Worm (Caenorhabditis elegans) whole organism, mixed stage, embryonic: ENCODE data around the gene cox-6C.

Source experiments
- M03D4.4 ChIP-seq: sonication (generic microtip); optimal IDR thresholded peaks from 2 replicates; lab custom pipeline; 2017; ENCODE audit warnings: mild to moderate bottlenecking, missing genetic modification characterization, missing compliant biosample characterization
- bed-3 ChIP-seq: fragments of 200-800 bp; sonication (Bioruptor generic); optimal IDR thresholded peaks from 3 replicates; lab custom pipeline; 2018; ENCODE audit warnings: mild to moderate bottlenecking, missing genetic modification characterization, moderate library complexity, missing compliant biosample characterization
- blmp-1 ChIP-seq: fragments of 150-350 bp; optimal IDR thresholded peaks from 2 replicates; lab custom pipeline; 2014; ENCODE audit warnings: missing biosample characterization, missing genetic modification characterization
- ceh-39 ChIP-seq: fragments of 150-350 bp; optimal IDR thresholded peaks from 2 replicates; lab custom pipeline; 2014; ENCODE audit warnings: missing biosample characterization, missing genetic modification characterization
- ceh-43 ChIP-seq: fragments of 200-800 bp; sonication (Bioruptor generic); optimal IDR thresholded peaks from 2 replicates; lab custom pipeline; 2018; ENCODE audit warnings: mild to moderate bottlenecking, missing genetic modification characterization, moderate library complexity, missing compliant biosample characterization
- ceh-83 ChIP-seq: fragments of 200-800 bp; sonication (Bioruptor generic); optimal IDR thresholded peaks from 2 replicates; lab custom pipeline; 2018; ENCODE audit warnings: mild to moderate bottlenecking, missing genetic modification characterization, missing compliant biosample characterization
- cnd-1 ChIP-seq: fragments of 200-800 bp; sonication (Bioruptor generic); optimal IDR thresholded peaks from 2 replicates; lab custom pipeline; 2018; ENCODE audit warnings: mild to moderate bottlenecking, missing genetic modification characterization, missing compliant biosample characterization
- drap-1 ChIP-seq: fragments of 200-800 bp; sonication (Bioruptor generic); optimal IDR thresholded peaks from 3 replicates; lab custom pipeline; 2018; ENCODE audit warnings: mild to moderate bottlenecking, missing genetic modification characterization, missing compliant biosample characterization
- elt-1 ChIP-seq: sonication (generic microtip); optimal IDR thresholded peaks from 2 replicates; lab custom pipeline; 2017; ENCODE audit warnings: missing genetic modification characterization, mild to moderate bottlenecking, missing compliant biosample characterization, antibody characterized with exemption, moderate library complexity, borderline replicate concordance; ENCODE audit not compliant: insufficient read depth
- elt-3 ChIP-seq: fragments of 150-350 bp; optimal IDR thresholded peaks from 2 replicates; lab custom pipeline; 2014; ENCODE audit warnings: missing biosample characterization, missing genetic modification characterization
- flh-1 ChIP-seq: fragments of 200-800 bp; sonication (Bioruptor generic); optimal IDR thresholded peaks from 2 replicates; lab custom pipeline; 2018; ENCODE audit warnings: mild to moderate bottlenecking, missing genetic modification characterization, moderate library complexity, missing compliant biosample characterization
- ham-2 ChIP-seq: fragments of 200-800 bp; sonication (Bioruptor generic); optimal IDR thresholded peaks from 2 replicates; lab custom pipeline; 2018; ENCODE audit warnings: mild to moderate bottlenecking, missing genetic modification characterization, missing compliant biosample characterization
- hlh-1 ChIP-seq: fragments of 150-350 bp; optimal IDR thresholded peaks from 2 replicates; lab custom pipeline; 2014; ENCODE audit warnings: missing biosample characterization, missing genetic modification reagents, missing genetic modification characterization
- lin-13 ChIP-seq: fragments of 150-350 bp; optimal IDR thresholded peaks from 2 replicates; lab custom pipeline; 2014; ENCODE audit warnings: missing biosample characterization, missing genetic modification characterization
- lin-32 ChIP-seq: fragments of 200-800 bp; sonication (Bioruptor generic); optimal IDR thresholded peaks from 2 replicates; lab custom pipeline; 2018; ENCODE audit warnings: mild to moderate bottlenecking, missing genetic modification characterization, missing compliant biosample characterization
- lsy-2 ChIP-seq: fragments of 150-350 bp; optimal IDR thresholded peaks from 2 replicates; lab custom pipeline; 2014; ENCODE audit warnings: missing biosample characterization, missing genetic modification characterization
- mab-5 ChIP-seq: fragments of 150-350 bp; optimal IDR thresholded peaks from 2 replicates; lab custom pipeline; 2014; ENCODE audit warnings: missing biosample characterization, missing genetic modification characterization
- mep-1 ChIP-seq: fragments of 150-350 bp; optimal IDR thresholded peaks from 2 replicates; lab custom pipeline; 2017; ENCODE audit warnings: missing biosample characterization, missing genetic modification reagents, missing genetic modification characterization, inconsistent platforms
- mls-2 ChIP-seq: sonication (generic microtip); optimal IDR thresholded peaks from 2 replicates; lab custom pipeline; 2016; ENCODE audit warnings: mild to moderate bottlenecking, missing genetic modification characterization, moderate library complexity, missing compliant biosample characterization
- nhr-12 ChIP-seq: fragments of 150-350 bp; optimal IDR thresholded peaks from 2 replicates; lab custom pipeline; 2014; ENCODE audit warnings: missing biosample characterization, missing genetic modification characterization
- nhr-2 ChIP-seq: fragments of 150-350 bp; optimal IDR thresholded peaks from 2 replicates; lab custom pipeline; 2014; ENCODE audit warnings: missing biosample characterization, missing genetic modification characterization
- nhr-237 ChIP-seq: fragments of 150-350 bp; optimal IDR thresholded peaks from 2 replicates; lab custom pipeline; 2014; ENCODE audit warnings: missing biosample characterization, missing genetic modification characterization
- nhr-28 ChIP-seq: fragments of 150-350 bp; optimal IDR thresholded peaks from 2 replicates; lab custom pipeline; 2014; ENCODE audit warnings: missing biosample characterization, missing genetic modification characterization
- nhr-76 ChIP-seq: sonication (generic microtip); optimal IDR thresholded peaks from 2 replicates; lab custom pipeline; 2017; ENCODE audit warnings: missing biosample characterization, missing genetic modification characterization
- pha-4 ChIP-seq: fragments of 150-350 bp; optimal IDR thresholded peaks from 2 replicates; lab custom pipeline; 2018; ENCODE audit warnings: missing biosample characterization, missing genetic modification reagents, missing genetic modification characterization
- sem-2 ChIP-seq: fragments of 200-800 bp; sonication (Bioruptor generic); optimal IDR thresholded peaks from 2 replicates; lab custom pipeline; 2018; ENCODE audit warnings: mild to moderate bottlenecking, missing genetic modification characterization, missing compliant biosample characterization
- snpc-4 ChIP-seq: fragments of 150-350 bp; optimal IDR thresholded peaks from 2 replicates; lab custom pipeline; 2014; ENCODE audit warnings: missing biosample characterization, missing genetic modification characterization
- sptf-1 ChIP-seq: sonication (generic microtip); optimal IDR thresholded peaks from 2 replicates; lab custom pipeline; 2017; ENCODE audit warnings: mild to moderate bottlenecking, missing genetic modification characterization, moderate library complexity, missing compliant biosample characterization
- tbx-8 ChIP-seq: fragments of 200-800 bp; sonication (Bioruptor generic); optimal IDR thresholded peaks from 2 replicates; lab custom pipeline; 2018; ENCODE audit warnings: mild to moderate bottlenecking, missing genetic modification characterization, moderate library complexity, missing compliant biosample characterization
- unc-120 ChIP-seq: sonication (generic microtip); optimal IDR thresholded peaks from 2 replicates; lab custom pipeline; 2017; ENCODE audit warnings: missing genetic modification characterization, missing compliant biosample characterization; ENCODE audit not compliant: poor library complexity, severe bottlenecking
- unc-39 ChIP-seq: fragments of 150-350 bp; optimal IDR thresholded peaks from 2 replicates; lab custom pipeline; 2014; ENCODE audit warnings: missing biosample characterization, missing genetic modification characterization
- unc-62 ChIP-seq: fragments of 150-350 bp; optimal IDR thresholded peaks from 2 replicates; lab custom pipeline; 2014; ENCODE audit warnings: missing biosample characterization, missing genetic modification reagents, missing genetic modification characterization
- zip-8 ChIP-seq: fragments of 150-350 bp; optimal IDR thresholded peaks from 2 replicates; lab custom pipeline; 2014; ENCODE audit warnings: missing biosample characterization, missing genetic modification characterization
- ztf-11 ChIP-seq: fragments of 150-350 bp; optimal IDR thresholded peaks from 2 replicates; lab custom pipeline; 2014; ENCODE audit warnings: missing biosample characterization, missing genetic modification characterization

The cox-6C gene

ce11 chrIV:162530-162929 lies 36.0 kb downstream of the cox-6C start, which contains the start of gene Y38C1AA.6:
Y38C1AA.6 (plus strand) TSS chrIV:162830.
- TF ChIP-seq snpc-4 (tag; lab: Kevin White, UChicago), result no peak
- no peak for TF ChIP-seq unc-39 (tag; lab: Kevin White, UChicago)
- no peak for TF ChIP-seq nhr-12
- TF ChIP-seq ceh-43 (GFP tag; lab: Kevin White, UChicago), result no peak
- no peak for TF ChIP-seq nhr-2
- TF ChIP-seq nhr-76 (tag; lab: Kevin White, UChicago), result no peak

- TF ChIP-seq mab-5, result no peak
- TF ChIP-seq mep-1, result no peak
- TF ChIP-seq lin-13 (tag; lab: Kevin White, UChicago), result no peak
- TF ChIP-seq unc-120 (tag; lab: Kevin White, UChicago), result no peak
- no peak for TF ChIP-seq sptf-1 (tag; lab: Kevin White, UChicago)
- no peak for TF ChIP-seq lsy-2 (tag; lab: Kevin White, UChicago)
- TF ChIP-seq hlh-1, result no peak
- TF ChIP-seq elt-3, result no peak
- TF ChIP-seq mls-2 (tag; lab: Kevin White, UChicago), result no peak
- TF ChIP-seq nhr-2, result no peak
- TF ChIP-seq ceh-43 (GFP tag; lab: Kevin White, UChicago), result no peak
- no peak for TF ChIP-seq ceh-39 (tag; lab: Kevin White, UChicago)
- TF ChIP-seq nhr-28 (tag; lab: Kevin White, UChicago), result no peak
- TF ChIP-seq unc-62 (GFP tag; lab: Kevin White, UChicago), result no peak
- TF ChIP-seq ceh-83 (GFP tag; lab: Kevin White, UChicago), result no peak
- TF ChIP-seq ztf-11 (tag; lab: Kevin White, UChicago), result no peak
Observed at ce11 chrIV:164777-165176, 38.2 kb downstream of the cox-6C start, which contains the start of gene cutl-24. cutl-24 (plus strand) TSS chrIV:165077.

ce11 chrIV:171036-171435 lies 44.5 kb downstream of the cox-6C start:
- TF ChIP-seq lin-13 (tag; lab: Kevin White, UChicago), result no peak
- TF ChIP-seq nhr-76 (tag; lab: Kevin White, UChicago), result no peak
- no peak for TF ChIP-seq lin-32 (GFP tag; lab: Kevin White, UChicago)

DNA sequence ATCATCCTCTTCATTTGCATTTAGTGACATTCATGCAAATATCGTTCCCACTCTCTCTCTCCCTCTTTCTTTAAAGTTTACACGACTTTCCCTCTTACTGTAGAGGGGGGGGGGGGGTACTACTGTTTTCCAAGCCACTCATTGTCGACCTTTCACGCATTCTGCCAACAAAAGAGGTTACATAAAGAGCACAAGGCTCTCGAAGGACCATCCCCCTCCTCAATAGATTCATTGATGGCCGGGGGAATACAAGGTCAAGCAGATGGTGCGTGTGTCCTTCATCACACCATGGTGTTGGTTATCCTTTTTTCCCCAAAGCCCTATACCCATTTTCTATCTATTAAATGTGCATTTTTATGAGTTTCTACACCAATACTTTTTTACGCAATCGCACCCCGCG lies 46.5 kb downstream of the cox-6C start:
- TF ChIP-seq lsy-2 (tag; lab: Kevin White, UChicago) (no peak), pha-4 (tag; lab: Kevin White, UChicago) (no peak), lin-32 (GFP tag; lab: Kevin White, UChicago) (no peak), ham-2 (GFP tag; lab: Kevin White, UChicago) (peak; percentile 18), mab-5 (no peak), bed-3 (GFP tag; lab: Kevin White, UChicago) (no peak), mls-2 (tag; lab: Kevin White, UChicago) (peak; percentile 37), unc-62 (GFP tag; lab: Kevin White, UChicago) (no peak), unc-39 (tag; lab: Kevin White, UChicago) (no peak), sem-2 (no peak), nhr-76 (tag; lab: Kevin White, UChicago) (no peak), sptf-1 (tag; lab: Kevin White, UChicago) (no peak), ceh-43 (GFP tag; lab: Kevin White, UChicago) (no peak), drap-1 (GFP tag; lab: Kevin White, UChicago) (no peak), zip-8 (tag; lab: Kevin White, UChicago) (no peak), snpc-4 (tag; lab: Kevin White, UChicago) (no peak), ztf-11 (tag; lab: Kevin White, UChicago) (no peak), blmp-1 (tag; lab: Kevin White, UChicago) (no peak), nhr-2 (peak; percentile 87), ceh-39 (tag; lab: Kevin White, UChicago) (no peak), flh-1 (no peak), elt-1 (no peak), nhr-28 (tag; lab: Kevin White, UChicago) (no peak), lin-13 (tag; lab: Kevin White, UChicago) (no peak), cnd-1 (tag; lab: Kevin White, UChicago) (peak; percentile 63), elt-3 (no peak), M03D4.4 (tag; lab: Kevin White, UChicago) (no peak), mep-1 (no peak), tbx-8 (GFP tag; lab: Kevin White, UChicago) (no peak), nhr-237 (tag; lab: Kevin White, UChicago) (no peak)
- TF ChIP-seq, all 35 proteins: peak for 4
